Worm (Caenorhabditis elegans): ENCODE data around the gene adr-2.

Gene adr-2

ce11 chrIII:7184022-7184421, 48.7 kb downstream of the adr-2 start, which contains the start of gene yju-2 (continued):
- peak; percentile 7 for TF ChIP-seq nhr-80 (tag; optimal IDR thresholded peaks at IDR 0.05)
- TF ChIP-seq attf-5 (GFP tag; optimal IDR thresholded peaks at IDR 0.05) = peak; percentile 12
- TF ChIP-seq lin-54 (GFP tag; optimal IDR thresholded peaks at IDR 0.05) = peak; percentile 16
- no peak for TF ChIP-seq zim-3 (tag; optimal IDR thresholded peaks at IDR 0.05)
- no peak for TF ChIP-seq hsf-1 (GFP tag; IDR thresholded peaks at IDR 0.05)
- TF ChIP-seq F37B4.10 (GFP tag; IDR thresholded peaks at IDR 0.05) = no peak
- no peak for TF ChIP-seq cebp-1 (GFP tag; IDR thresholded peaks at IDR 0.05)
- peak; percentile 58 for TF ChIP-seq cebp-1 (tag; optimal IDR thresholded peaks at IDR 0.05)
- TF ChIP-seq xnd-1 (tag; optimal IDR thresholded peaks at IDR 0.05) = no peak
- TF ChIP-seq T07F8.4 (tag; optimal IDR thresholded peaks at IDR 0.05) = no peak
- TF ChIP-seq Y53F4B.3 (GFP tag; IDR thresholded peaks at IDR 0.05) = no peak
- TF ChIP-seq B0261.1 (tag; optimal IDR thresholded peaks at IDR 0.05) = no peak
- TF ChIP-seq cebp-2 (GFP tag; IDR thresholded peaks at IDR 0.05) = no peak
- 0 out of 2 replicates have a peak, but pooled peaks have one; percentile 47 for TF ChIP-seq madf-3 (GFP tag; IDR thresholded peaks at IDR 0.05)
- no peak for TF ChIP-seq lag-1 (GFP tag; IDR thresholded peaks at IDR 0.05)
- TF ChIP-seq ztf-25 (GFP tag; IDR thresholded peaks at IDR 0.05) = no peak
- no peak for TF ChIP-seq K11D2.4 (GFP tag; IDR thresholded peaks at IDR 0.05)
- TF ChIP-seq lsl-1 (GFP tag; optimal IDR thresholded peaks at IDR 0.05) = peak; percentile 7
- TF ChIP-seq ekl-4 (GFP tag; IDR thresholded peaks at IDR 0.05) = no peak
- peak; percentile 2 for TF ChIP-seq ztf-18 (tag; optimal IDR thresholded peaks at IDR 0.05)
- TF ChIP-seq ceh-100 (GFP tag; IDR thresholded peaks at IDR 0.05) = peak; percentile 88
- TF ChIP-seq hrde-1 (tag; optimal IDR thresholded peaks at IDR 0.05; ENCODE audit: borderline replicate concordance) = no peak
- TF ChIP-seq Y56A3A.18 (GFP tag; IDR thresholded peaks at IDR 0.05) = no peak
- no peak for TF ChIP-seq nhr-179 (tag; optimal IDR thresholded peaks at IDR 0.05)
- no peak for TF ChIP-seq Y79H2A.3 (GFP tag; conservative IDR thresholded peaks at IDR 0.05)
- no peak for TF ChIP-seq attf-3 (GFP tag; conservative IDR thresholded peaks at IDR 0.05)
- no peak for TF ChIP-seq dpl-1 (GFP tag; optimal IDR thresholded peaks at IDR 0.05)
- TF ChIP-seq lin-40 (tag; optimal IDR thresholded peaks at IDR 0.05) = no peak
- TF ChIP-seq rec-8 (tag; optimal IDR thresholded peaks at IDR 0.05) = no peak
- TF ChIP-seq madf-8 (GFP tag; conservative IDR thresholded peaks at IDR 0.05) = no peak
- TF ChIP-seq nfyb-1 (GFP tag; IDR thresholded peaks at IDR 0.05) = no peak
- peak; percentile 68 for TF ChIP-seq mcd-1 (GFP tag; IDR thresholded peaks at IDR 0.05)
- TF ChIP-seq rcor-1 (GFP tag; IDR thresholded peaks at IDR 0.05) = no peak
- peak; percentile 11 for TF ChIP-seq tbp1 (GFP tag; optimal IDR thresholded peaks at IDR 0.05)
- no peak for TF ChIP-seq egl-44 (GFP tag; IDR thresholded peaks at IDR 0.05)
- TF ChIP-seq nhr-90 (tag; optimal IDR thresholded peaks at IDR 0.05) = no peak
- TF ChIP-seq egrh-3 (GFP tag; IDR thresholded peaks at IDR 0.05) = no peak
- TF ChIP-seq mes-4 (tag; optimal IDR thresholded peaks at IDR 0.05) = no peak
- TF ChIP-seq efl-1 (GFP tag; optimal IDR thresholded peaks at IDR 0.05) = peak; percentile 12
- TF ChIP-seq ama-1 (optimal IDR thresholded peaks at IDR 0.05) = peak; percentile 16
- TF ChIP-seq ama-1 (GFP tag; optimal IDR thresholded peaks at IDR 0.05) = peak in 1 of 2 experiments; percentile 38
- TF ChIP-seq ztf-22 (GFP tag; optimal IDR thresholded peaks at IDR 0.05) = no peak
- no peak for TF ChIP-seq sea-2 (GFP tag; IDR thresholded peaks at IDR 0.05)
- no peak for TF ChIP-seq B0019.2 (GFP tag; conservative IDR thresholded peaks at IDR 0.05)
- no peak for TF ChIP-seq ztf-3 (GFP tag; optimal IDR thresholded peaks at IDR 0.05)
- peak; percentile 18 for TF ChIP-seq repo-1 (tag; optimal IDR thresholded peaks at IDR 0.05)
- TF ChIP-seq gei-17 (GFP tag; optimal IDR thresholded peaks at IDR 0.05) = no peak
- TF ChIP-seq him-1 (tag; optimal IDR thresholded peaks at IDR 0.05) = no peak
- no peak for TF ChIP-seq ceh-27 (GFP tag; optimal IDR thresholded peaks at IDR 0.05)
- no peak for TF ChIP-seq pbrm-1 (GFP tag; IDR thresholded peaks at IDR 0.05)

Measured in whole organism, young adult.